Fruit fly (Drosophila melanogaster) whole organism, adult: ENCODE measurements around the gene CG14234.

Experiments
- CG11617 ChIP-seq: fragments of 200-800 bp; sonication (Bioruptor generic); optimal IDR thresholded peaks from 2 replicates; lab custom pipeline; 2017; ENCODE audit warnings: mild to moderate bottlenecking, missing biosample characterization, missing genetic modification reagents, missing genetic modification characterization
- CG12768 ChIP-seq: fragments of 200-800 bp; sonication (Bioruptor generic); optimal IDR thresholded peaks from 2 replicates; lab custom pipeline; 2017; ENCODE audit warnings: missing biosample characterization, missing genetic modification characterization, mild to moderate bottlenecking, moderate library complexity, missing genetic modification reagents
- CG14711 ChIP-seq: fragments of 200-800 bp; sonication (Bioruptor generic); optimal IDR thresholded peaks from 2 replicates; lab custom pipeline; 2018; ENCODE audit warnings: missing biosample characterization, mild to moderate bottlenecking, missing genetic modification characterization, moderate library complexity
- CG1620 ChIP-seq: fragments of 200-800 bp; sonication (Bioruptor generic); optimal IDR thresholded peaks from 2 replicates; lab custom pipeline; 2016; ENCODE audit warnings: missing biosample characterization, missing genetic modification characterization
- CG33017 ChIP-seq: fragments of 200-800 bp; sonication (Bioruptor generic); optimal IDR thresholded peaks from 2 replicates; lab custom pipeline; 2018; ENCODE audit warnings: missing biosample characterization, mild to moderate bottlenecking, missing genetic modification characterization, moderate library complexity
- CG5204 ChIP-seq: fragments of 200-800 bp; sonication (Bioruptor generic); optimal IDR thresholded peaks from 2 replicates; lab custom pipeline; 2016; ENCODE audit warnings: missing biosample characterization, missing genetic modification characterization
- CG7045 ChIP-seq: fragments of 200-800 bp; sonication (Bioruptor generic); optimal IDR thresholded peaks from 2 replicates; lab custom pipeline; 2017; ENCODE audit warnings: missing biosample characterization, mild to moderate bottlenecking, missing genetic modification characterization
- CG7101 ChIP-seq: fragments of 200-800 bp; sonication (Bioruptor generic); optimal IDR thresholded peaks from 2 replicates; lab custom pipeline; 2018; ENCODE audit warnings: missing biosample characterization, mild to moderate bottlenecking, missing genetic modification characterization, moderate library complexity
- Clk ChIP-seq: fragments of 200-800 bp; sonication (Bioruptor generic); optimal IDR thresholded peaks from 2 replicates; lab custom pipeline; 2017; ENCODE audit warnings: missing biosample characterization, missing genetic modification characterization
- Crg-1 ChIP-seq: fragments of 200-800 bp; sonication (Bioruptor generic); optimal IDR thresholded peaks from 2 replicates; lab custom pipeline; 2016; ENCODE audit warnings: missing biosample characterization, missing genetic modification characterization
- Hr96 ChIP-seq: fragments of 200-800 bp; sonication (Bioruptor generic); optimal IDR thresholded peaks from 2 replicates; lab custom pipeline; 2016; ENCODE audit warnings: missing biosample characterization, missing genetic modification characterization
- Mnt ChIP-seq: fragments of 200-800 bp; sonication (Bioruptor generic); optimal IDR thresholded peaks from 2 replicates; lab custom pipeline; 2016; ENCODE audit warnings: missing biosample characterization, mild to moderate bottlenecking, missing genetic modification characterization
- bab1 ChIP-seq: fragments of 200-800 bp; sonication (Bioruptor generic); optimal IDR thresholded peaks from 3 replicates; lab custom pipeline; 2019; ENCODE audit warnings: missing biosample characterization, mild to moderate bottlenecking, missing genetic modification characterization, moderate library complexity
- cnc ChIP-seq, 2 experiments: fragments of >200 bp; optimal IDR thresholded peaks; 2 replicates each; lab custom pipeline; 2017
- kay ChIP-seq: fragments of 200-800 bp; sonication (Bioruptor generic); peaks from one replicate; lab custom pipeline; 2016; ENCODE audit warnings: missing biosample characterization, missing genetic modification characterization, borderline replicate concordance
- ovo ChIP-seq: fragments of 200-800 bp; sonication (Bioruptor generic); optimal IDR thresholded peaks from 2 replicates; lab custom pipeline; 2016; ENCODE audit warnings: missing biosample characterization, missing genetic modification characterization
- pad ChIP-seq: fragments of 200-800 bp; sonication (Bioruptor generic); optimal IDR thresholded peaks from 3 replicates; lab custom pipeline; 2017; ENCODE audit warnings: missing biosample characterization, missing genetic modification characterization, mild to moderate bottlenecking, moderate library complexity, missing genetic modification reagents
- tj ChIP-seq: fragments of 200-800 bp; sonication (Bioruptor generic); optimal IDR thresholded peaks from 3 replicates; lab custom pipeline; 2017; ENCODE audit warnings: missing biosample characterization, mild to moderate bottlenecking, missing genetic modification characterization, moderate library complexity
- toe ChIP-seq: fragments of 200-800 bp; sonication (Bioruptor generic); optimal IDR thresholded peaks from 2 replicates; lab custom pipeline; 2016; ENCODE audit warnings: missing biosample characterization, missing genetic modification characterization

CG14234 gene

DNA sequence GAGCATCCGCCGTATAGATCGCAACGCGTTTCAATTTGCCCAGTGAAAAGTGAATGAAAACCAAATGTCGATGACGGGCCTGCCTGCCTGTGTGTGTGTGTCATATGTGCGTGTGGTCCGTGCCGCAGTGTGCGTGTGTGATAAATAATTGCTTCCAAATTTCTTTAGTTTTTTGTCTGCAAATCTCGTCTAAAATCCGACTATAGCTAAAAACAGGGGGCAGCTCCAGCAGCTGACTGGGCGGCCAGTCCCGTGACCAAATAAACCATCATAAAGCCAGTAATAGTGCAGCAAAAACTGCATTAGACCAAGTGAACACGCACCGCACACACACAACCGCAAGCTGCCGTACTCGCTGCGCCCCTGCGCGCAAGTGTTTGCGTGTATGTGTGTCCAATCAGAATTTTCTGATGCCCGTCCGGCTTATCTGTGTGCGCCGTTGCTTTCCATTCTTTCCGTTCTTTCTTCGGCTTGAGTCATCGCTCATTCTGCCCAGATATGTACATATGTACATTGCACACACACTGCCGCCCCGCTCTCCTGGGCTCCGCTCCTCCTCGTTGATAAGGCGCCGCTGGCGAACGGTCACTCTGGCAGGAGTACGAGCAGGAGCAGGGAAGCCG is 38.0 kb upstream of the CG14234 start:
- peak; percentile 66 for TF ChIP-seq ovo (GFP tag; lab: Kevin White, UChicago)
- no peak for TF ChIP-seq cnc (optimal IDR thresholded peaks at IDR 0.05; lab: Kevin White, UChicago)
- TF ChIP-seq pad (GFP tag; lab: Kevin White, UChicago) = peak; percentile 53
- TF ChIP-seq CG12768 (GFP tag; lab: Kevin White, UChicago) = no peak
- peak; percentile 18 for TF ChIP-seq CG1620 (GFP tag; lab: Kevin White, UChicago)
- TF ChIP-seq CG7101 (tag; lab: Kevin White, UChicago) = peak; percentile 27
- TF ChIP-seq CG5204 (GFP tag; lab: Kevin White, UChicago) = no peak
- no peak for TF ChIP-seq CG11617 (GFP tag; lab: Kevin White, UChicago)

- TF ChIP-seq bab1 (GFP tag; lab: Kevin White, UChicago) (peak; percentile 71), CG33017 (tag; lab: Kevin White, UChicago) (no peak), tj (GFP tag; lab: Kevin White, UChicago) (no peak), CG11617 (GFP tag; lab: Kevin White, UChicago) (peak; percentile 23), Mnt (peak; percentile 29), cnc (optimal IDR thresholded peaks at IDR 0.05; lab: Kevin White, UChicago) (no peak), pad (GFP tag; lab: Kevin White, UChicago) (no peak), ovo (GFP tag; lab: Kevin White, UChicago) (no peak)
Observed at dm6 chrX:19701611-19702010, 33.8 kb upstream of the CG14234 start, which contains the start of gene Tcs4. Gene Tcs4, minus strand, starts transcription at chrX:19701755.

dm6 chrX:19704083-19704482 is 31.3 kb upstream of the CG14234 start, which contains the start of the genes CG14230 and CG14232:
Gene CG14230, plus strand, starts transcription at chrX:19704176.
Gene CG14232, minus strand, starts transcription at chrX:19704259.
- TF ChIP-seq bab1 (GFP tag; lab: Kevin White, UChicago) (peak; percentile 37), CG33017 (tag; lab: Kevin White, UChicago) (peak; percentile 10), CG7101 (tag; lab: Kevin White, UChicago) (peak; percentile 55), CG1620 (GFP tag; lab: Kevin White, UChicago) (peak; percentile 55), Mnt (peak; percentile 96), CG14711 (tag; lab: Kevin White, UChicago) (peak; percentile 50), CG7045 (no peak), CG5204 (GFP tag; lab: Kevin White, UChicago) (no peak), Clk (GFP tag; lab: Kevin White, UChicago) (no peak), pad (GFP tag; lab: Kevin White, UChicago) (peak; percentile 18), tj (GFP tag; lab: Kevin White, UChicago) (no peak), Crg-1 (GFP tag; lab: Kevin White, UChicago) (peak; percentile 51)

DNA sequence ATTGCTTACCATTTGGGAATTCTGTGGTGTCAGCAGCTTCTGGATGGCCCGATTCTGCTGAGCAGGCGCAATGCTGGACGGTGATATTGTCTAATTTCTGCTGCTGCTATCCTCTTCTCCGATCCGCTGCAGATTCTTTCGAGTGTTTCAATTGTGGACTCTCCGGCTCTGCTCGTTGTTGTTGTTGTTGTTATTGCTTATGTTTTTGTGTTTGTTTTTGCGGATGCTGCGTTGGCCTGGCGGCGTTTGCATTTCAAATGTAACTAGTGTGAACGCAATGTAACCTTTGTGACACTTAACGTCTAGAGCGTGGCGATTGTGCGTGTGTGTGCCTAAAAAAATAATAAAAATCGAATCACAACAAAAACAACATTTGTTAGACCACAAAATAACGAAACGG is 23.4 kb upstream of the CG14234 start:
- no peak for TF ChIP-seq Crg-1 (GFP tag; lab: Kevin White, UChicago)
- no peak for TF ChIP-seq kay
- peak; percentile 75 for TF ChIP-seq tj (GFP tag; lab: Kevin White, UChicago)
- TF ChIP-seq CG14711 (tag; lab: Kevin White, UChicago) = no peak

DNA sequence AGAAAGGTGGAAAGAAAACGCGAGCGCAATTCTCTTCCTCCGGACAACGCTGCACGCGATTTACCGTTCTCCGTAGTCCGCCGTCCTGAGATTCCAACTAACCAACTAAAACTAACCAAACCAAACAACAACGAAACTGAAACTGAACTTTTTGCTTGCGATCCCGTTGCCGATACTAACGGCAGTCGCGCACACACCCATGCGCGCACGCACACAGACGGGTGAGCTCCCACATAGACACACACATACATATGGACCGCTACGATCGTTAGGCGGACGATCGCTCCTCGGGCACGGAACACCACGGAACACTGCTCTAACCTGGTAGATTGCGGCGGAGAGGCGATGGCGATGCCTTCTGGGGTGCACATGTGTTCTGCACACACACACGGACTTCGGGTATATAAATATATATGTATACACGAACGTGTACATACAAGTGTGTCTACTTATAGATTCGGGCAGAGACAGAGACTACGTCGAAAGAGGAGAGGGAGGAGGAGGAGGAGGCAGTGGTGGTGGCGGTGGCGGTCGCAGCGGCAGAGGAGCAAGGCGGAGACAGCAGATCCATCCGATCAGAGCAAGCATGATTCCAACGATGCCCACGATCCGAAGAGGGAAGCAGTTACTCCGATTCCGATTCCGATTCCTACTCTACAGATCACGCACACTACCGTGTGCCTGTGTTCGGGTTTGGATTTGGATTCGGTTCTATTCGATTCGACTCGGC is 22.3 kb upstream of the CG14234 start, which contains the start of gene meso18E:
Gene meso18E, minus strand, starts transcription at position 148 of the 730 bp plus-strand sequence.
- peak; percentile 20 for TF ChIP-seq pad (GFP tag; lab: Kevin White, UChicago)
- no peak for TF ChIP-seq bab1 (GFP tag; lab: Kevin White, UChicago)
- peak; percentile 60 for TF ChIP-seq Mnt
- peak; percentile 34 for TF ChIP-seq ovo (GFP tag; lab: Kevin White, UChicago)
- TF ChIP-seq CG14711 (tag; lab: Kevin White, UChicago) = no peak

dm6 chrX:19714816-19715215 is 20.6 kb upstream of the CG14234 start:
- TF ChIP-seq CG7101 (tag; lab: Kevin White, UChicago) (no peak), CG5204 (GFP tag; lab: Kevin White, UChicago) (no peak), CG14711 (tag; lab: Kevin White, UChicago) (no peak), Mnt (no peak), CG33017 (tag; lab: Kevin White, UChicago) (no peak), toe (GFP tag; lab: Kevin White, UChicago) (no peak), Clk (GFP tag; lab: Kevin White, UChicago) (no peak), tj (GFP tag; lab: Kevin White, UChicago) (no peak), Hr96 (GFP tag; lab: Kevin White, UChicago) (no peak), cnc (optimal IDR thresholded peaks at IDR 0.05; lab: Kevin White, UChicago) (no peak), CG12768 (GFP tag; lab: Kevin White, UChicago) (no peak), bab1 (GFP tag; lab: Kevin White, UChicago) (no peak), CG1620 (GFP tag; lab: Kevin White, UChicago) (no peak)
